Fruit fly (Drosophila melanogaster) whole organism, pupa: ENCODE results near the gene yellow-c.

Source experiments
- CG10348 ChIP-seq: fragments of 200-800 bp; sonication (Bioruptor generic); IDR thresholded peaks from 2 replicates; pipeline ENCODE4 v1.3.6; 2022; ENCODE audit warnings: missing biosample characterization, missing genetic modification characterization
- CG12605 ChIP-seq: fragments of 200-800 bp; sonication (Bioruptor generic); IDR thresholded peaks from 2 replicates; pipeline ENCODE4 v1.3.6; 2022; ENCODE audit warnings: missing biosample characterization, missing genetic modification characterization
- CG13204 ChIP-seq: fragments of 200-800 bp; sonication (Bioruptor generic); optimal IDR thresholded peaks from 2 replicates; lab custom pipeline; 2018; ENCODE audit warnings: missing biosample characterization, mild to moderate bottlenecking, missing genetic modification characterization, moderate library complexity
- CG14655 ChIP-seq: fragments of 200-800 bp; sonication (Bioruptor generic); optimal IDR thresholded peaks from 3 replicates; lab custom pipeline; 2017; ENCODE audit warnings: mild to moderate bottlenecking, missing biosample characterization, missing genetic modification reagents, missing genetic modification characterization
- CG15710 ChIP-seq: fragments of 200-800 bp; sonication (Bioruptor generic); optimal IDR thresholded peaks from 2 replicates; lab custom pipeline; 2018; ENCODE audit warnings: missing biosample characterization, mild to moderate bottlenecking, missing genetic modification characterization, moderate library complexity
- CG17806 ChIP-seq: fragments of 200-800 bp; sonication (Bioruptor generic); optimal IDR thresholded peaks from 2 replicates; lab custom pipeline; 2018; ENCODE audit warnings: missing biosample characterization, mild to moderate bottlenecking, missing genetic modification characterization, moderate library complexity
- CG32121 ChIP-seq: fragments of 200-800 bp; sonication (Bioruptor generic); IDR thresholded peaks from 2 replicates; pipeline ENCODE4 v1.3.6; 2022; ENCODE audit warnings: missing biosample characterization, missing genetic modification characterization
- CG34367 ChIP-seq: fragments of 200-800 bp; sonication (Bioruptor generic); optimal IDR thresholded peaks from 2 replicates; lab custom pipeline; 2018; ENCODE audit warnings: missing biosample characterization, mild to moderate bottlenecking, missing genetic modification characterization
- CG4496 ChIP-seq: fragments of 200-800 bp; sonication (Bioruptor generic); IDR thresholded peaks from 3 replicates; pipeline ENCODE4 v1.3.6; 2022; ENCODE audit warnings: missing biosample characterization, missing genetic modification characterization
- CG8159 ChIP-seq: fragments of 200-800 bp; sonication (Bioruptor generic); optimal IDR thresholded peaks from 3 replicates; lab custom pipeline; 2018; ENCODE audit warnings: missing biosample characterization, mild to moderate bottlenecking, missing genetic modification characterization, moderate library complexity
- CG8301 ChIP-seq: fragments of 200-800 bp; sonication (Bioruptor generic); optimal IDR thresholded peaks from 2 replicates; lab custom pipeline; 2018; ENCODE audit warnings: missing biosample characterization, mild to moderate bottlenecking, missing genetic modification characterization
- CG9948 ChIP-seq: fragments of 200-800 bp; sonication (Bioruptor generic); optimal IDR thresholded peaks from 2 replicates; lab custom pipeline; 2018; ENCODE audit warnings: missing biosample characterization, mild to moderate bottlenecking, missing genetic modification characterization, moderate library complexity
- D1 ChIP-seq: fragments of 200-800 bp; sonication (Bioruptor generic); optimal IDR thresholded peaks from 2 replicates; lab custom pipeline; 2018; ENCODE audit warnings: missing biosample characterization, mild to moderate bottlenecking, missing genetic modification characterization, moderate library complexity
- EcR ChIP-seq: fragments of 200-800 bp; sonication (Bioruptor generic); optimal IDR thresholded peaks from 3 replicates; lab custom pipeline; 2019; ENCODE audit warnings: missing biosample characterization, missing genetic modification characterization, mild to moderate bottlenecking, moderate library complexity, missing genetic modification reagents
- Ets98B ChIP-seq: fragments of 200-800 bp; sonication (Bioruptor generic); IDR thresholded peaks from 2 replicates; pipeline ENCODE4 v1.3.6; 2022; ENCODE audit warnings: missing biosample characterization, missing genetic modification characterization
- Pif1A ChIP-seq: fragments of 200-800 bp; sonication (Bioruptor generic); optimal IDR thresholded peaks from 3 replicates; lab custom pipeline; 2016; ENCODE audit warnings: missing biosample characterization, missing genetic modification characterization
- Pif1B ChIP-seq: fragments of 200-800 bp; sonication (Bioruptor generic); optimal IDR thresholded peaks from 3 replicates; lab custom pipeline; 2016; ENCODE audit warnings: missing biosample characterization, missing genetic modification characterization
- Snoo ChIP-seq: fragments of 200-800 bp; sonication (Bioruptor generic); optimal IDR thresholded peaks from 3 replicates; lab custom pipeline; 2017; ENCODE audit warnings: missing biosample characterization, mild to moderate bottlenecking, missing genetic modification characterization, inconsistent platforms
- fd96Ca ChIP-seq: fragments of 200-800 bp; sonication (Bioruptor generic); IDR thresholded peaks from 3 replicates; pipeline ENCODE4 v1.3.6; 2022; ENCODE audit warnings: missing biosample characterization, missing genetic modification characterization
- gl ChIP-seq: fragments of 200-800 bp; sonication (Bioruptor generic); optimal IDR thresholded peaks from 2 replicates; lab custom pipeline; 2018; ENCODE audit warnings: missing biosample characterization, mild to moderate bottlenecking, missing genetic modification characterization
- rn ChIP-seq: fragments of 200-800 bp; sonication (Bioruptor generic); IDR thresholded peaks from 2 replicates; pipeline ENCODE4 v1.3.6; 2022; ENCODE audit warnings: missing biosample characterization, missing genetic modification characterization

The yellow-c gene

dm6 chr2L:15039309-15039772 is 4.1 kb downstream of the yellow-c start:
- TF ChIP-seq CG10348 (GFP tag; lab: Robert Waterston, UW) (no peak), CG4496 (GFP tag; lab: Robert Waterston, UW) (peak; percentile 42; the same call in 1 of the 3 replicates), Snoo (tag; lab: Kevin White, UChicago) (no peak), fd96Ca (GFP tag; lab: Robert Waterston, UW) (no peak), CG12605 (GFP tag; lab: Robert Waterston, UW) (no peak), CG17806 (tag; lab: Kevin White, UChicago) (no peak)

- TF ChIP-seq CG8301 (tag; lab: Kevin White, UChicago) (no peak), fd96Ca (GFP tag; lab: Robert Waterston, UW) (no peak), CG12605 (GFP tag; lab: Robert Waterston, UW) (no peak), CG15710 (no peak), Ets98B (GFP tag; lab: Robert Waterston, UW) (no peak), CG17806 (tag; lab: Kevin White, UChicago) (no peak), Pif1B (GFP tag; lab: Kevin White, UChicago) (no peak), EcR (GFP tag; lab: Kevin White, UChicago) (no peak), Snoo (tag; lab: Kevin White, UChicago) (no peak), Pif1A (no peak), CG4496 (GFP tag; lab: Robert Waterston, UW) (no peak), gl (tag; lab: Kevin White, UChicago) (no peak), CG34367 (tag; lab: Kevin White, UChicago) (no peak), CG32121 (GFP tag; lab: Robert Waterston, UW) (no peak), CG8159 (tag; lab: Kevin White, UChicago) (no peak), CG13204 (GFP tag; lab: Kevin White, UChicago) (no peak), CG14655 (GFP tag; lab: Kevin White, UChicago) (no peak), D1 (tag; lab: Kevin White, UChicago) (no peak), CG9948 (tag; lab: Kevin White, UChicago) (no peak)
These were observed 8.5 kb downstream of the yellow-c start for dm6 chr2L:15043718-15044117.

- TF ChIP-seq CG32121 (GFP tag; lab: Robert Waterston, UW): no peak
- no peak for TF ChIP-seq CG8159 (tag; lab: Kevin White, UChicago)
- TF ChIP-seq CG4496 (GFP tag; lab: Robert Waterston, UW): 0 out of 3 replicates have a peak, but pooled peaks have one; percentile 22
- TF ChIP-seq Ets98B (GFP tag; lab: Robert Waterston, UW): no peak
- TF ChIP-seq Snoo (tag; lab: Kevin White, UChicago): no peak
- TF ChIP-seq rn (GFP tag; lab: Robert Waterston, UW): no peak
These were observed 17.7 kb downstream of the yellow-c start for dm6 chr2L:15052805-15053388.

dm6 chr2L:15055105-15055504 is 19.9 kb downstream of the yellow-c start:
- TF ChIP-seq CG12605 (GFP tag; lab: Robert Waterston, UW) (no peak), CG32121 (GFP tag; lab: Robert Waterston, UW) (no peak), gl (tag; lab: Kevin White, UChicago) (no peak), CG8159 (tag; lab: Kevin White, UChicago) (no peak), CG9948 (tag; lab: Kevin White, UChicago) (no peak), CG8301 (tag; lab: Kevin White, UChicago) (no peak)

- peak; percentile 68 for TF ChIP-seq gl (tag; lab: Kevin White, UChicago)
- peak; percentile 89 for TF ChIP-seq Pif1B (GFP tag; lab: Kevin White, UChicago)
- TF ChIP-seq CG17806 (tag; lab: Kevin White, UChicago): peak; percentile 84
- peak; percentile 80 for TF ChIP-seq D1 (tag; lab: Kevin White, UChicago)
- TF ChIP-seq CG15710: peak; percentile 82
- peak; percentile 72 for TF ChIP-seq Ets98B (GFP tag; lab: Robert Waterston, UW)
- peak; percentile 72 for TF ChIP-seq Pif1A
- TF ChIP-seq fd96Ca (GFP tag; lab: Robert Waterston, UW): no peak
- peak; percentile 93 for TF ChIP-seq CG8159 (tag; lab: Kevin White, UChicago)
- peak; percentile 88 for TF ChIP-seq CG4496 (GFP tag; lab: Robert Waterston, UW)
- TF ChIP-seq CG12605 (GFP tag; lab: Robert Waterston, UW): peak; percentile 82
- TF ChIP-seq CG32121 (GFP tag; lab: Robert Waterston, UW): peak; percentile 83; the same call in 1 of the 2 replicates
- TF ChIP-seq EcR (GFP tag; lab: Kevin White, UChicago): no peak
- peak; percentile 54; the same call in 1 of the 2 replicates for TF ChIP-seq rn (GFP tag; lab: Robert Waterston, UW)
- TF ChIP-seq CG13204 (GFP tag; lab: Kevin White, UChicago): peak; percentile 88
- peak; percentile 87 for TF ChIP-seq CG9948 (tag; lab: Kevin White, UChicago)
- TF ChIP-seq CG14655 (GFP tag; lab: Kevin White, UChicago): peak; percentile 92
- TF ChIP-seq CG34367 (tag; lab: Kevin White, UChicago): peak; percentile 60
- peak; percentile 89 for TF ChIP-seq CG8301 (tag; lab: Kevin White, UChicago)
- TF ChIP-seq Snoo (tag; lab: Kevin White, UChicago): peak; percentile 87
- TF ChIP-seq CG10348 (GFP tag; lab: Robert Waterston, UW): peak; percentile 17; the same call in 1 of the 2 replicates
These were observed 21.4 kb downstream of the yellow-c start for dm6 chr2L:15056359-15057220.
